ENCODE assay signal across 2 fruit fly cellular contexts in genomic region chrX:8694823-8695492, dm6.
TF ChIP-seq lines count a peak whose summit lies in the region.

No protein-coding gene starts in this region.

- no peak for TF ChIP-seq CTCF in whole organism, embryonic (GFP tag; optimal IDR thresholded peaks at IDR 0.05; lab: Kevin White, UChicago)

TF ChIP-seq in whole organism, embryonic, 481 proteins besides CTCF, POLR2A, EP300 and RAD21:
- peak; percentile 77 for TF ChIP-seq ewg (GFP tag; optimal IDR thresholded peaks at IDR 0.05; lab: Kevin White, UChicago)
- TF ChIP-seq gcm (GFP tag; optimal IDR thresholded peaks at IDR 0.05; lab: Kevin White, UChicago) = no peak
- TF ChIP-seq stwl (tag; optimal IDR thresholded peaks at IDR 0.05; lab: Kevin White, UChicago) = no peak
- TF ChIP-seq sr (GFP tag; IDR thresholded peaks at IDR 0.05; lab: Robert Waterston, UW) = no peak
- no peak for TF ChIP-seq CG2875 (GFP tag; optimal IDR thresholded peaks at IDR 0.05; lab: Kevin White, UChicago)
- TF ChIP-seq cg (GFP tag; optimal IDR thresholded peaks at IDR 0.05; lab: Kevin White, UChicago) = peak; percentile 64
- TF ChIP-seq CG8924 (tag; optimal IDR thresholded peaks at IDR 0.05; lab: Kevin White, UChicago) = no peak
- no peak for TF ChIP-seq CG15514 (GFP tag; optimal IDR thresholded peaks at IDR 0.05; lab: Kevin White, UChicago)
- TF ChIP-seq CG12299 (tag; optimal IDR thresholded peaks at IDR 0.05; lab: Kevin White, UChicago) = no peak
- no peak for TF ChIP-seq en (GFP tag; optimal IDR thresholded peaks at IDR 0.05; lab: Kevin White, UChicago)
- peak; percentile 74 for TF ChIP-seq CG17385 (GFP tag; optimal IDR thresholded peaks at IDR 0.05; lab: Kevin White, UChicago)
- no peak for TF ChIP-seq gro (GFP tag; optimal IDR thresholded peaks at IDR 0.05; lab: Kevin White, UChicago)
- peak; percentile 82 for TF ChIP-seq Adf1 (GFP tag; IDR thresholded peaks at IDR 0.05; lab: Robert Waterston, UW)
- TF ChIP-seq pros (GFP tag; optimal IDR thresholded peaks at IDR 0.05; lab: Kevin White, UChicago) = peak; percentile 25
- TF ChIP-seq pfk (GFP tag; optimal IDR thresholded peaks at IDR 0.05; lab: Kevin White, UChicago) = no peak
- TF ChIP-seq sens (GFP tag; lab: Kevin White, UChicago) = no peak
- no peak for TF ChIP-seq CG16813 (GFP tag; IDR thresholded peaks at IDR 0.05; lab: Robert Waterston, UW; ENCODE audit: partially characterized antibody)
- TF ChIP-seq CG7928 (GFP tag; optimal IDR thresholded peaks at IDR 0.05; lab: Kevin White, UChicago) = no peak
- peak; percentile 97 for TF ChIP-seq crol (GFP tag; IDR thresholded peaks at IDR 0.05; lab: Robert Waterston, UW)
- TF ChIP-seq Nf-YB (GFP tag; optimal IDR thresholded peaks at IDR 0.05; lab: Kevin White, UChicago) = peak; percentile 92
- TF ChIP-seq D19A (tag; optimal IDR thresholded peaks at IDR 0.05; lab: Kevin White, UChicago) = no peak
- peak; percentile 82 for TF ChIP-seq abd-A (tag; optimal IDR thresholded peaks at IDR 0.05; lab: Kevin White, UChicago)
- TF ChIP-seq seq (GFP tag; IDR thresholded peaks at IDR 0.05; lab: Robert Waterston, UW) = peak; percentile 63; the same call in 1 of the 2 replicates
- TF ChIP-seq Nf-YC (tag; optimal IDR thresholded peaks at IDR 0.05; lab: Kevin White, UChicago) = peak; percentile 95
- no peak for TF ChIP-seq lov (optimal IDR thresholded peaks at IDR 0.05; lab: Kevin White, UChicago)
- TF ChIP-seq lov (GFP tag; IDR thresholded peaks at IDR 0.05; lab: Robert Waterston, UW) = 0 out of 3 replicates have a peak, but pooled peaks have one; percentile 15
TF ChIP-seq in whole organism, embryonic: peak in this region for 11.

TF ChIP-seq in whole organism, wandering third instar larva, 38 proteins besides CTCF, POLR2A, EP300 and RAD21:
- no peak for TF ChIP-seq brk (GFP tag; optimal IDR thresholded peaks at IDR 0.05; lab: Kevin White, UChicago)
- peak; percentile 74 for TF ChIP-seq Dfd (GFP tag; optimal IDR thresholded peaks at IDR 0.05; lab: Kevin White, UChicago)

Comparison
In these comparisons a context has a peak if more than half of its experiments do, and no peak if none do; other contexts are left out.
1. Of the 10 proteins assayed by ChIP-seq in both whole organism, embryonic and whole organism, wandering third instar larva: peak only in whole organism, embryonic: none; only in whole organism, wandering third instar larva: Dfd; in both: none; in neither: 9.